Worm (Caenorhabditis elegans) whole organism, early embryonic: ENCODE results near the gene oac-53.

ENCODE experiments used
- B0310.2 ChIP-seq: sonication (generic microtip); optimal IDR thresholded peaks from 2 replicates; lab custom pipeline; 2016; ENCODE audit warnings: mild to moderate bottlenecking, missing genetic modification characterization, missing compliant biosample characterization
- F13C5.2 ChIP-seq: sonication (generic microtip); optimal IDR thresholded peaks from 2 replicates; lab custom pipeline; 2017; ENCODE audit warnings: mild to moderate bottlenecking, missing genetic modification characterization, inconsistent platforms, missing compliant biosample characterization
- aly-1 ChIP-seq: sonication (generic microtip); optimal IDR thresholded peaks from 2 replicates; lab custom pipeline; 2016; ENCODE audit warnings: missing genetic modification characterization, missing compliant biosample characterization
- ama-1 ChIP-seq: fragments of 150-350 bp; optimal IDR thresholded peaks from 2 replicates; lab custom pipeline; 2014
- ceh-13 ChIP-seq: fragments of 200-800 bp; sonication (Bioruptor generic); optimal IDR thresholded peaks from 2 replicates; lab custom pipeline; 2018; ENCODE audit warnings: mild to moderate bottlenecking, missing genetic modification characterization, missing compliant biosample characterization
- ceh-36 ChIP-seq: sonication (generic microtip); optimal IDR thresholded peaks from 2 replicates; lab custom pipeline; 2016; ENCODE audit warnings: missing genetic modification characterization, inconsistent platforms, missing compliant biosample characterization
- ets-7 ChIP-seq: sonication (generic microtip); optimal IDR thresholded peaks from 2 replicates; lab custom pipeline; 2016; ENCODE audit warnings: missing genotype, missing genetic modification characterization, missing compliant biosample characterization
- flt-1 ChIP-seq: fragments of 200-800 bp; sonication (Bioruptor generic); IDR thresholded peaks from 2 replicates; pipeline ENCODE4 v1.3.6; 2022; ENCODE audit warnings: missing genetic modification characterization, missing compliant biosample characterization
- hmbx-1 ChIP-seq: sonication (generic microtip); optimal IDR thresholded peaks from 2 replicates; lab custom pipeline; 2016; ENCODE audit warnings: mild to moderate bottlenecking, missing genetic modification characterization, missing compliant biosample characterization
- hmg-4 ChIP-seq: fragments of 200-800 bp; sonication (Bioruptor generic); optimal IDR thresholded peaks from 2 replicates; lab custom pipeline; 2018; ENCODE audit warnings: mild to moderate bottlenecking, missing genetic modification characterization, missing compliant biosample characterization
- hnd-1 ChIP-seq: sonication (generic microtip); optimal IDR thresholded peaks from 2 replicates; lab custom pipeline; 2016; ENCODE audit warnings: missing genetic modification characterization, missing compliant biosample characterization
- pes-1 ChIP-seq: fragments of 200-800 bp; sonication (Bioruptor generic); IDR thresholded peaks from 2 replicates; pipeline ENCODE4 v1.3.6; 2022; ENCODE audit warnings: missing genetic modification reagents, missing genetic modification characterization, missing compliant biosample characterization
- scrt-1 ChIP-seq: fragments of 200-800 bp; sonication (Bioruptor generic); IDR thresholded peaks from 2 replicates; pipeline ENCODE4 v1.3.6; 2022; ENCODE audit warnings: missing genetic modification characterization, missing compliant biosample characterization
- sea-1 ChIP-seq: fragments of 200-800 bp; sonication (Bioruptor generic); conservative IDR thresholded peaks from 2 replicates; pipeline ENCODE4 v1.3.6; 2022; ENCODE audit warnings: missing genetic modification characterization, missing compliant biosample characterization
- tbx-11 ChIP-seq: fragments of 200-800 bp; sonication (Bioruptor generic); IDR thresholded peaks from 2 replicates; pipeline ENCODE4 v1.3.6; 2022; ENCODE audit warnings: missing genetic modification characterization, missing compliant biosample characterization
- tbx-37 ChIP-seq: fragments of 200-800 bp; sonication (Bioruptor generic); conservative IDR thresholded peaks from 2 replicates; pipeline ENCODE4 v1.3.6; 2022; ENCODE audit warnings: missing genetic modification reagents, missing genetic modification characterization, missing compliant biosample characterization
- tra-4 ChIP-seq: sonication (generic microtip); optimal IDR thresholded peaks from 2 replicates; lab custom pipeline; 2017; ENCODE audit warnings: missing genetic modification characterization, missing compliant biosample characterization

The oac-53 gene

ce11 chrV:16627962-16628361, at the start of gene oac-53:
oac-53 (minus strand) TSS chrV:16627970.
- TF ChIP-seq hnd-1 (tag; lab: Kevin White, UChicago) = no peak
- no peak for TF ChIP-seq sea-1 (GFP tag; lab: Robert Waterston, UW)
- TF ChIP-seq tbx-11 = no peak
- no peak for TF ChIP-seq hmg-4 (GFP tag; lab: Kevin White, UChicago)
- no peak for TF ChIP-seq hmbx-1 (tag; lab: Kevin White, UChicago)
- no peak for TF ChIP-seq aly-1 (tag; lab: Kevin White, UChicago)
- no peak for TF ChIP-seq ets-7
- TF ChIP-seq B0310.2 (tag; lab: Kevin White, UChicago) = no peak
- no peak for TF ChIP-seq pes-1 (GFP tag; lab: Robert Waterston, UW)

- TF ChIP-seq pes-1 (GFP tag; lab: Robert Waterston, UW) (no peak), ets-7 (no peak), flt-1 (GFP tag; lab: Robert Waterston, UW) (no peak), aly-1 (tag; lab: Kevin White, UChicago) (no peak), ceh-13 (GFP tag; lab: Kevin White, UChicago) (no peak), hmg-4 (GFP tag; lab: Kevin White, UChicago) (no peak), sea-1 (GFP tag; lab: Robert Waterston, UW) (no peak), tra-4 (tag; lab: Kevin White, UChicago) (no peak), tbx-11 (no peak), hnd-1 (tag; lab: Kevin White, UChicago) (no peak), hmbx-1 (tag; lab: Kevin White, UChicago) (no peak), F13C5.2 (tag; lab: Kevin White, UChicago) (no peak), B0310.2 (tag; lab: Kevin White, UChicago) (no peak), tbx-37 (GFP tag; lab: Robert Waterston, UW) (no peak), ceh-36 (tag; lab: Kevin White, UChicago) (no peak), scrt-1 (GFP tag; lab: Robert Waterston, UW) (no peak), ama-1 (no peak)
Observed at ce11 chrV:16675553-16675952, 47.8 kb upstream of the oac-53 start, which contains the start of gene srz-1. srz-1 (plus strand) TSS chrV:16675853.

ce11 chrV:16674399-16674798, 46.6 kb upstream of the oac-53 start:
- TF ChIP-seq hmbx-1 (tag; lab: Kevin White, UChicago) (no peak), tbx-11 (no peak), aly-1 (tag; lab: Kevin White, UChicago) (no peak), hmg-4 (GFP tag; lab: Kevin White, UChicago) (no peak), hnd-1 (tag; lab: Kevin White, UChicago) (no peak), ceh-13 (GFP tag; lab: Kevin White, UChicago) (no peak), ets-7 (no peak), F13C5.2 (tag; lab: Kevin White, UChicago) (no peak), pes-1 (GFP tag; lab: Robert Waterston, UW) (no peak), tra-4 (tag; lab: Kevin White, UChicago) (no peak), scrt-1 (GFP tag; lab: Robert Waterston, UW) (no peak), B0310.2 (tag; lab: Kevin White, UChicago) (no peak), flt-1 (GFP tag; lab: Robert Waterston, UW) (no peak), tbx-37 (GFP tag; lab: Robert Waterston, UW) (no peak), sea-1 (GFP tag; lab: Robert Waterston, UW) (no peak), ama-1 (no peak), ceh-36 (tag; lab: Kevin White, UChicago) (no peak)

ce11 chrV:16672198-16672597, 44.4 kb upstream of the oac-53 start, which contains the start of gene F14F8.8:
F14F8.8 (minus strand) TSS chrV:16672298.
- TF ChIP-seq tra-4 (tag; lab: Kevin White, UChicago) (no peak), flt-1 (GFP tag; lab: Robert Waterston, UW) (no peak), hmbx-1 (tag; lab: Kevin White, UChicago) (no peak), F13C5.2 (tag; lab: Kevin White, UChicago) (no peak), ceh-13 (GFP tag; lab: Kevin White, UChicago) (no peak), pes-1 (GFP tag; lab: Robert Waterston, UW) (no peak), B0310.2 (tag; lab: Kevin White, UChicago) (no peak), hnd-1 (tag; lab: Kevin White, UChicago) (no peak), ama-1 (no peak), tbx-37 (GFP tag; lab: Robert Waterston, UW) (no peak), aly-1 (tag; lab: Kevin White, UChicago) (no peak), hmg-4 (GFP tag; lab: Kevin White, UChicago) (no peak)

- TF ChIP-seq hmg-4 (GFP tag; lab: Kevin White, UChicago) = no peak
- TF ChIP-seq ceh-13 (GFP tag; lab: Kevin White, UChicago) = no peak
- TF ChIP-seq pes-1 (GFP tag; lab: Robert Waterston, UW) = no peak
- no peak for TF ChIP-seq flt-1 (GFP tag; lab: Robert Waterston, UW)
- TF ChIP-seq B0310.2 (tag; lab: Kevin White, UChicago) = no peak
- TF ChIP-seq tbx-11 = no peak
- TF ChIP-seq ama-1 = no peak
- TF ChIP-seq scrt-1 (GFP tag; lab: Robert Waterston, UW) = no peak
- no peak for TF ChIP-seq sea-1 (GFP tag; lab: Robert Waterston, UW)
- TF ChIP-seq ceh-36 (tag; lab: Kevin White, UChicago) = no peak
- no peak for TF ChIP-seq F13C5.2 (tag; lab: Kevin White, UChicago)
- TF ChIP-seq hmbx-1 (tag; lab: Kevin White, UChicago) = no peak
- TF ChIP-seq tra-4 (tag; lab: Kevin White, UChicago) = no peak
- no peak for TF ChIP-seq hnd-1 (tag; lab: Kevin White, UChicago)
- no peak for TF ChIP-seq tbx-37 (GFP tag; lab: Robert Waterston, UW)
- TF ChIP-seq aly-1 (tag; lab: Kevin White, UChicago) = no peak
- TF ChIP-seq ets-7 = no peak
Observed at ce11 chrV:16671190-16671589, 43.4 kb upstream of the oac-53 start, which contains the start of gene str-61. str-61 (minus strand) TSS chrV:16671290.

ce11 chrV:16668473-16668872, 40.7 kb upstream of the oac-53 start, which contains the start of gene F14F8.9:
F14F8.9 (minus strand) TSS chrV:16668573.
- TF ChIP-seq ceh-13 (GFP tag; lab: Kevin White, UChicago) (no peak), ceh-36 (tag; lab: Kevin White, UChicago) (no peak), sea-1 (GFP tag; lab: Robert Waterston, UW) (no peak), ets-7 (no peak), tra-4 (tag; lab: Kevin White, UChicago) (no peak), B0310.2 (tag; lab: Kevin White, UChicago) (no peak), scrt-1 (GFP tag; lab: Robert Waterston, UW) (no peak), hnd-1 (tag; lab: Kevin White, UChicago) (no peak), aly-1 (tag; lab: Kevin White, UChicago) (no peak), tbx-11 (no peak), ama-1 (no peak), hmg-4 (GFP tag; lab: Kevin White, UChicago) (no peak), flt-1 (GFP tag; lab: Robert Waterston, UW) (no peak), F13C5.2 (tag; lab: Kevin White, UChicago) (no peak), hmbx-1 (tag; lab: Kevin White, UChicago) (no peak), pes-1 (GFP tag; lab: Robert Waterston, UW) (no peak)
